Fruit fly (Drosophila melanogaster) whole organism, embryonic: Measurements from ENCODE around the gene Traf4.
A peak's percentile ranks its signal among the peaks of the same experiment; 100 is the strongest.

Experiments used
- B-H1 ChIP-seq: fragments of 200-800 bp; sonication (Bioruptor generic); IDR thresholded peaks from 3 replicates; pipeline ENCODE4 v1.3.6; 2022; ENCODE audit warnings: missing biosample characterization, missing genetic modification characterization
- CG1024 ChIP-seq: fragments of 200-800 bp; sonication (Bioruptor generic); IDR thresholded peaks from 2 replicates; pipeline ENCODE4 v1.3.6; 2022; ENCODE audit warnings: missing biosample characterization, missing genetic modification characterization
- CG11398 ChIP-seq: fragments of 200-800 bp; sonication (Bioruptor generic); optimal IDR thresholded peaks from 2 replicates; lab custom pipeline; 2016; ENCODE audit warnings: missing biosample characterization, missing genetic modification characterization
- CG11723 ChIP-seq: fragments of 200-800 bp; sonication (Bioruptor generic); optimal IDR thresholded peaks from 2 replicates; lab custom pipeline; 2017; ENCODE audit warnings: missing biosample characterization, mild to moderate bottlenecking, missing genetic modification characterization
- CG12236 ChIP-seq: fragments of 200-800 bp; sonication (Bioruptor generic); optimal IDR thresholded peaks from 2 replicates; lab custom pipeline; 2016; ENCODE audit warnings: missing biosample characterization, missing genetic modification characterization
- CG12744 ChIP-seq: fragments of 200-800 bp; sonication (Bioruptor generic); optimal IDR thresholded peaks from 2 replicates; lab custom pipeline; 2016; ENCODE audit warnings: missing biosample characterization, missing genetic modification characterization
- CG13894 ChIP-seq: fragments of 200-800 bp; sonication (Bioruptor generic); optimal IDR thresholded peaks from 3 replicates; lab custom pipeline; 2018; ENCODE audit warnings: missing biosample characterization, mild to moderate bottlenecking, missing genetic modification characterization, moderate library complexity
- CG15073 ChIP-seq: fragments of 200-800 bp; sonication (Bioruptor generic); optimal IDR thresholded peaks from 2 replicates; lab custom pipeline; 2016; ENCODE audit warnings: missing biosample characterization, missing genetic modification characterization
- CG3838 ChIP-seq: fragments of 200-800 bp; sonication (Bioruptor generic); optimal IDR thresholded peaks from 3 replicates; lab custom pipeline; 2016; ENCODE audit warnings: missing biosample characterization, missing genetic modification characterization
- CG4404 ChIP-seq: fragments of 200-800 bp; sonication (Bioruptor generic); IDR thresholded peaks from 2 replicates; pipeline ENCODE4 v1.3.6; 2022; ENCODE audit warnings: missing biosample characterization, missing genetic modification characterization
- CG4424 ChIP-seq: fragments of 200-800 bp; sonication (Bioruptor generic); optimal IDR thresholded peaks from 3 replicates; lab custom pipeline; 2016; ENCODE audit warnings: missing biosample characterization, missing genetic modification characterization
- CG5245 ChIP-seq: fragments of 200-800 bp; sonication (Bioruptor generic); optimal IDR thresholded peaks from 3 replicates; lab custom pipeline; 2016; ENCODE audit warnings: missing biosample characterization, missing genetic modification characterization
- CG7372 ChIP-seq: fragments of 200-800 bp; sonication (Bioruptor generic); IDR thresholded peaks from 2 replicates; pipeline ENCODE4 v1.3.6; 2022; ENCODE audit warnings: missing biosample characterization, missing genetic modification characterization
- CG7556 ChIP-seq: fragments of 200-800 bp; sonication (Bioruptor generic); optimal IDR thresholded peaks from 2 replicates; lab custom pipeline; 2017; ENCODE audit warnings: missing biosample characterization, mild to moderate bottlenecking, missing genetic modification characterization
- CG8290 ChIP-seq, 3 experiments: fragments of 200-800 bp; sonication (Bioruptor generic); optimal IDR thresholded peaks; 2 replicates each; lab custom pipeline; 2016 to 2019; ENCODE audit warnings: missing biosample characterization in 3 of 3, missing genetic modification characterization in 3 of 3, mild to moderate bottlenecking in 2 of 3, moderate library complexity in 1 of 3
- CG8388 ChIP-seq: fragments of 200-800 bp; sonication (Bioruptor generic); optimal IDR thresholded peaks from 2 replicates; lab custom pipeline; 2019; ENCODE audit warnings: missing biosample characterization, mild to moderate bottlenecking, missing genetic modification characterization, moderate library complexity
- CG9797 ChIP-seq: fragments of 200-800 bp; sonication (Bioruptor generic); optimal IDR thresholded peaks from 3 replicates; lab custom pipeline; 2018; ENCODE audit warnings: missing biosample characterization, mild to moderate bottlenecking, missing genetic modification characterization
- Drgx ChIP-seq: fragments of 200-800 bp; sonication (Bioruptor generic); IDR thresholded peaks from 2 replicates; pipeline ENCODE4 v1.3.6; 2022; ENCODE audit warnings: missing biosample characterization, missing genetic modification characterization
- Eip74EF ChIP-seq, 2 experiments: fragments of 200-800 bp in 1 of 2; fragments of >200 bp in 1 of 2; sonication (Bioruptor generic) in 1 of 2; optimal IDR thresholded peaks; 2 replicates each; lab custom pipeline; 2017 to 2019; ENCODE audit warnings: missing biosample characterization in 2 of 2, missing genetic modification characterization in 2 of 2, mild to moderate bottlenecking in 1 of 2, moderate library complexity in 1 of 2
- Ets65A ChIP-seq: fragments of 200-800 bp; sonication (Bioruptor generic); peaks from one replicate; lab custom pipeline; 2016; ENCODE audit warnings: missing biosample characterization, missing genetic modification characterization
- Hmx ChIP-seq: fragments of 200-800 bp; sonication (Bioruptor generic); optimal IDR thresholded peaks from 2 replicates; lab custom pipeline; 2016; ENCODE audit warnings: missing biosample characterization, missing genetic modification characterization
- Hr51 ChIP-seq, 2 experiments: fragments of 200-800 bp; sonication (Bioruptor generic); optimal IDR thresholded peaks; 2 replicates in 1 of 2; 3 replicates in 1 of 2; lab custom pipeline; 2016 to 2018; ENCODE audit warnings: missing biosample characterization in 2 of 2, missing genetic modification characterization in 2 of 2, mild to moderate bottlenecking in 1 of 2, moderate library complexity in 1 of 2
- MTF-1 ChIP-seq: fragments of 200-800 bp; sonication (Bioruptor generic); optimal IDR thresholded peaks from 2 replicates; lab custom pipeline; 2018; ENCODE audit warnings: missing biosample characterization, mild to moderate bottlenecking, missing genetic modification characterization, borderline replicate concordance
- Pdp1 ChIP-seq, 2 experiments: fragments of 200-800 bp; sonication (Bioruptor generic); optimal IDR thresholded peaks; 3 replicates each; lab custom pipeline; 2016; ENCODE audit warnings: missing biosample characterization in 2 of 2, missing genetic modification characterization in 2 of 2, mild to moderate bottlenecking in 1 of 2, moderate library complexity in 1 of 2
- Ptx1 ChIP-seq: fragments of 200-800 bp; sonication (Bioruptor generic); IDR thresholded peaks from 2 replicates; pipeline ENCODE4 v1.3.6; 2022; ENCODE audit warnings: missing biosample characterization, missing genetic modification characterization
- aop ChIP-seq: fragments of 200-800 bp; sonication (Bioruptor generic); IDR thresholded peaks from 2 replicates; pipeline ENCODE4 v1.3.6; 2022; ENCODE audit warnings: missing biosample characterization, missing genetic modification characterization
- ci ChIP-seq: fragments of 200-800 bp; sonication (Bioruptor generic); IDR thresholded peaks from 3 replicates; pipeline ENCODE4 v1.3.6; 2022; ENCODE audit warnings: missing biosample characterization, missing genetic modification characterization
- knrl ChIP-seq: fragments of 200-800 bp; sonication (Bioruptor generic); IDR thresholded peaks from 3 replicates; pipeline ENCODE4 v1.3.6; 2022; ENCODE audit warnings: missing biosample characterization, missing genetic modification characterization; ENCODE audit not compliant: partially characterized antibody
- lmd ChIP-seq: fragments of 200-800 bp; sonication (Bioruptor generic); IDR thresholded peaks from 2 replicates; pipeline ENCODE4 v1.3.6; 2022; ENCODE audit warnings: missing biosample characterization, missing genetic modification characterization
- lola ChIP-seq, 3 experiments: fragments of >200 bp in 2 of 3; fragments of 200-800 bp in 1 of 3; sonication (Bioruptor generic) in 1 of 3; optimal IDR thresholded peaks; 2 replicates each; lab custom pipeline; 2017 to 2019; ENCODE audit warnings: missing biosample characterization in 3 of 3, missing genetic modification characterization in 3 of 3, mild to moderate bottlenecking in 1 of 3, moderate library complexity in 1 of 3
- nerfin-1 ChIP-seq: fragments of 200-800 bp; sonication (Bioruptor generic); optimal IDR thresholded peaks from 3 replicates; lab custom pipeline; 2019; ENCODE audit warnings: missing biosample characterization, mild to moderate bottlenecking, missing genetic modification characterization, moderate library complexity
- oc ChIP-seq: fragments of 200-800 bp; sonication (Bioruptor generic); optimal IDR thresholded peaks from 2 replicates; lab custom pipeline; 2018; ENCODE audit warnings: missing biosample characterization, mild to moderate bottlenecking, missing genetic modification characterization, moderate library complexity
- pb ChIP-seq: fragments of 200-800 bp; sonication (Bioruptor generic); optimal IDR thresholded peaks from 3 replicates; lab custom pipeline; 2016; ENCODE audit warnings: missing biosample characterization, missing genetic modification characterization
- pfk ChIP-seq: fragments of 200-800 bp; sonication (Bioruptor generic); optimal IDR thresholded peaks from 2 replicates; lab custom pipeline; 2018; ENCODE audit warnings: missing biosample characterization, mild to moderate bottlenecking, missing genetic modification characterization, moderate library complexity
- salm ChIP-seq: fragments of 200-800 bp; sonication (Bioruptor generic); optimal IDR thresholded peaks from 2 replicates; lab custom pipeline; 2018; ENCODE audit warnings: missing biosample characterization, mild to moderate bottlenecking, missing genetic modification characterization
- sd ChIP-seq: fragments of 200-800 bp; sonication (Bioruptor generic); optimal IDR thresholded peaks from 3 replicates; lab custom pipeline; 2018; ENCODE audit warnings: missing biosample characterization, mild to moderate bottlenecking, missing genetic modification characterization, moderate library complexity
- sens ChIP-seq: fragments of 200-800 bp; sonication (Bioruptor generic); peaks from one replicate; lab custom pipeline; 2016; ENCODE audit warnings: missing biosample characterization, missing genetic modification characterization
- stwl ChIP-seq: fragments of 200-800 bp; sonication (Bioruptor generic); optimal IDR thresholded peaks from 3 replicates; lab custom pipeline; 2018; ENCODE audit warnings: missing biosample characterization, mild to moderate bottlenecking, missing genetic modification characterization, moderate library complexity
- sug ChIP-seq: fragments of 200-800 bp; optimal IDR thresholded peaks from 2 replicates; lab custom pipeline; 2019; ENCODE audit warnings: missing biosample characterization, mild to moderate bottlenecking, missing genetic modification characterization, moderate library complexity
- trem ChIP-seq: fragments of 200-800 bp; optimal IDR thresholded peaks from 3 replicates; lab custom pipeline; 2019; ENCODE audit warnings: missing biosample characterization, mild to moderate bottlenecking, missing genetic modification characterization, moderate library complexity
- twi ChIP-seq: fragments of 200-800 bp; optimal IDR thresholded peaks from 2 replicates; lab custom pipeline; 2019; ENCODE audit warnings: missing biosample characterization, mild to moderate bottlenecking, missing genetic modification characterization, moderate library complexity
- vvl ChIP-seq: fragments of 200-800 bp; sonication (Bioruptor generic); IDR thresholded peaks from 2 replicates; pipeline ENCODE4 v1.3.6; 2022; ENCODE audit warnings: missing biosample characterization, missing genetic modification characterization
- z ChIP-seq: fragments of 200-800 bp; sonication (Bioruptor generic); IDR thresholded peaks from 3 replicates; pipeline ENCODE4 v1.3.6; 2022; ENCODE audit warnings: missing biosample characterization, missing genetic modification characterization
- zen ChIP-seq: fragments of 200-800 bp; sonication (Bioruptor generic); optimal IDR thresholded peaks from 3 replicates; lab custom pipeline; 2018; ENCODE audit warnings: missing biosample characterization, mild to moderate bottlenecking, missing genetic modification characterization, moderate library complexity

The Traf4 gene

DNA sequence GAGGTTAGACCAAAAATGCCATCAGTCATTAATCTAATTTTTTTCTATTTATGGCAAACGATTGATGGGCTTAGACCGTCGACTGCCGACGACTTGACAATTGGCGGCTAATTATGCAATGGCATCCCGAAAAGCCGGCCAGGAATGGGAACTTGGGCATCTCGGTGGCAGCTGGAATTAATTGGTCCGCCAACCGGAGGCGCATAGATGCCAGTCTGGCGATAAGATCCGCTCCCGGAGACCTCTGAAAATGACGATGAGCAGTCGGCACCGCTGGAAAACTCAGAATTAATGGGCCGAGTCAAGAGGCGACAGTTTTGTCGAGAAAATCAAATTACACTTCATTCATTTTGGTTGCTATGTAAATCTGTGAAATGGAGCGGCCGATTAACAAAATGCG is 9.1 kb upstream of the Traf4 start, which contains the start of gene CG15429:
Gene CG15429, plus strand, starts transcription at position 301 of the 400 bp plus-strand sequence.
- TF ChIP-seq zen: peak; percentile 29
- no peak for TF ChIP-seq CG5245
- TF ChIP-seq CG12236 (GFP tag; lab: Kevin White, UChicago): no peak
- peak; percentile 55 for TF ChIP-seq sens (GFP tag; lab: Kevin White, UChicago)
- no peak for TF ChIP-seq pb
- no peak for TF ChIP-seq CG11723 (GFP tag; lab: Kevin White, UChicago)

DNA sequence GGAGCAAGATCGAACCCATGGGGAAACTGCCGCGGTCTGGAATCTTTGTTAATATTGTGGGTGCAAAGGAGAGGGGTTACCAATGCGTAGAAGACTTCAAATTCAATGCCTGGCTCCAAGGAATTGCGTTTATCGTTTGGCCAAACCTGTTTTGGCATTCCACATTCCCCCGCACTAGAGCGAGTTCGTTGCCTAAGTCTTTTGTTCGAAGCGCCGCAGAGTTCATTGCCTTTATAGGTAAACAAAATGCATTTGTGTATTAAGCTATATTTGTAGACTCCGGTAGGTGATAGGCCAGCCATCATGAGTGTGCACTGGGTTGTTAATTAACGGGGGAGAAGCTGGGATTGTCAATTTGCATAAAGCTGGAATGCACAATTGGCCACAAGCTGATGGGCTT is 6.7 kb upstream of the Traf4 start:
- peak in 1 of 2 experiments; percentile 14 for TF ChIP-seq Pdp1 (GFP tag; optimal IDR thresholded peaks at IDR 0.05; lab: Kevin White, UChicago)
- 0 out of 2 replicates have a peak, but pooled peaks have one; percentile 33 for TF ChIP-seq Drgx (GFP tag; lab: Robert Waterston, UW)
- TF ChIP-seq oc (tag; lab: Kevin White, UChicago): no peak
- TF ChIP-seq CG4424 (GFP tag; lab: Kevin White, UChicago): no peak
- TF ChIP-seq CG15073 (GFP tag; lab: Kevin White, UChicago): no peak
- peak; percentile 36 for TF ChIP-seq sd (tag; lab: Kevin White, UChicago)
- no peak for TF ChIP-seq CG7556 (GFP tag; lab: Kevin White, UChicago)
- 0 out of 2 replicates have a peak, but pooled peaks have one; percentile 17 for TF ChIP-seq vvl
- TF ChIP-seq nerfin-1: no peak
- TF ChIP-seq CG1024: no peak
- no peak for TF ChIP-seq B-H1 (GFP tag; lab: Robert Waterston, UW)
- no peak for TF ChIP-seq CG3838 (GFP tag; lab: Kevin White, UChicago)
- TF ChIP-seq CG13894: no peak
- no peak for TF ChIP-seq Ptx1 (GFP tag; lab: Robert Waterston, UW)
- no peak for TF ChIP-seq CG8290 (GFP tag; optimal IDR thresholded peaks at IDR 0.05; lab: Kevin White, UChicago)
- no peak for TF ChIP-seq CG8290 (tag; optimal IDR thresholded peaks at IDR 0.05; lab: Kevin White, UChicago)

DNA sequence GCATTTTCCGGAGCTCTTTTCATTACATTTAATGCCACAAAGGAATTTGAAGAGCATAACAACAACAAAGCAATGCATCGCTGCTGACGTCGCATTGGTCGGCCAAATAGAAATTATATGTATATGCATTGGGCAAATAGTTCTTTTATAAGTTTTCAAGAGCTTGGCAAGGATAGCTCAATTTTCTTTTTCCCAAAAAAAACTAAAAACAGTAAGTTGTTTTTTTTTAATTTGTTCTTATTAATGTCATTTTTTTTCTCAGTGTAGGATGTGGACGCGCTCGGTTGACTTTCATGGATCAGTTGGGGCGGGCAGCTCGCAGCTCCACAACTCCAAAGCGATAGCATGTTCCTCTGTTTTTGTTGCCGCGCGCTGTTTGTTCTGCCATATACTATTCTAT is 2.6 kb upstream of the Traf4 start:
- TF ChIP-seq Drgx (GFP tag; lab: Robert Waterston, UW): peak; percentile 65
- no peak for TF ChIP-seq CG7372 (GFP tag; lab: Robert Waterston, UW)
- peak in 1 of 3 experiments; percentile 62 for TF ChIP-seq lola (GFP tag; optimal IDR thresholded peaks at IDR 0.05; lab: Kevin White, UChicago)
- 0 out of 3 replicates have a peak, but pooled peaks have one; percentile 14 for TF ChIP-seq ci (GFP tag; lab: Robert Waterston, UW)
- peak in 1 of 2 experiments; percentile 11 for TF ChIP-seq Hr51 (GFP tag; optimal IDR thresholded peaks at IDR 0.05; lab: Kevin White, UChicago)
- TF ChIP-seq lmd (GFP tag; lab: Robert Waterston, UW): no peak
- TF ChIP-seq sens (GFP tag; lab: Kevin White, UChicago): peak; percentile 73
- TF ChIP-seq salm: no peak

DNA sequence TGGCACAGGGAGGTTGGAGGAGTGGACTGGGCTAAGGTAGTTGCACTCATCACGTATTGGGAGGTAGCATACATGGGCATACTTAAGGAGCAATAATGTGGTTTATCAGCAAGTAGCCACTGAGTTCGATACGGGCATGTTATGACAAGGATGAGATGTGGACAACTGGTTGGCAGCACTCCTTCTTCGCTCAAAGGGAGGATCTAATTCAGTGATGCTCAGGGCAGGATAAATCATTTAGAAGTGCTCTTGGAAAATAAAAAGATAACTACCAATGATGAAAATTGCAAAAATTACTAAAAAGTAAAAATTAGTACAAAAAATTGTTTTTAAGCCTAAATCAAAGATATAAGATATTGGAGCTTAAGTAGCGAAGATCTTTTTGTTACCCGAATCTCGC is 843 bp upstream of the Traf4 start:
- TF ChIP-seq Eip74EF (GFP tag; optimal IDR thresholded peaks at IDR 0.05; lab: Kevin White, UChicago) (no peak), Ets65A (peak; percentile 52)

DNA sequence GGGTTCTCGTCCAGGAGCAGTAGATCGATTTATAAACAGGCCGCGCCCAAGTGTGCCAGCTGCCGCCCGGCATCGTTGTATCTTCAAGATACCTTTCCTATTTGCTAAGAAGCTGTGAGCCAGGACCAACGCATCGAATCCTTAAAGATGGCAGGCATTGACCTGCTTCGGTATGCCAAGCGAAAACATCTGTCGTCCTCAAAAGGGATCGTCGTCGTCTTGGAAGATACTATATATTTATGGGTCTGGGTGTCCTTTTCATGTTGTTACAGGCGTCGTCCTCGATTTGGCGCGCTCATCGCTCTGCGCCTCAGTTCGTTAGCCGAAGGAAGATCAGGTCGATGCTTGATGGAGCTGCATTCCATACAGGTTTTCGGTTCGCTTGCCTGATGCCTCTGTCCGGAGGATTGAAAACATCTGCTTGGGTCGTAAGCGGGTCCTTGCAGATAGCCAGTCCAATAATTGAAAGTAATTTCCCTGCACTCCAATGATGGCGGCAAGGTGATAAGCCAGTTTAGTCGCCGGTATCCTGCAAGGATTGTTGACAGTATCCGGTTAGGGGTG is 2.1 kb downstream of the Traf4 start:
- no peak for TF ChIP-seq sug
- TF ChIP-seq twi (tag; lab: Kevin White, UChicago): peak; percentile 97
- no peak for TF ChIP-seq aop
- no peak for TF ChIP-seq Hmx (GFP tag; lab: Kevin White, UChicago)
- TF ChIP-seq pfk (GFP tag; lab: Kevin White, UChicago): no peak
- no peak for TF ChIP-seq trem
- no peak for TF ChIP-seq CG9797 (GFP tag; lab: Kevin White, UChicago)
- no peak for TF ChIP-seq knrl
- no peak for TF ChIP-seq MTF-1 (GFP tag; lab: Kevin White, UChicago)
- TF ChIP-seq z (GFP tag; lab: Robert Waterston, UW): no peak
- TF ChIP-seq stwl (tag; lab: Kevin White, UChicago): no peak
- no peak for TF ChIP-seq CG11398
- no peak for TF ChIP-seq CG8388 (GFP tag; lab: Kevin White, UChicago)
- TF ChIP-seq CG4404 (GFP tag; lab: Robert Waterston, UW): no peak
- no peak for TF ChIP-seq CG12744 (GFP tag; lab: Kevin White, UChicago)
